Worm (Caenorhabditis elegans) whole organism, young adult: Measurements from ENCODE around the gene unc-44.
A peak's percentile ranks its signal among the peaks of the same experiment; 100 is the strongest.

Experiments
- B0336.3 ChIP-seq: fragments of 200-800 bp; sonication (Bioruptor generic); IDR thresholded peaks from 2 replicates; pipeline ENCODE4 v1.3.6; 2022; ENCODE audit warnings: missing genetic modification characterization, missing compliant biosample characterization
- K12H6.12 ChIP-seq: fragments of 200-800 bp; sonication (Bioruptor generic); optimal IDR thresholded peaks from 2 replicates; lab custom pipeline; 2018; ENCODE audit warnings: mild to moderate bottlenecking, missing genetic modification characterization, missing compliant biosample characterization
- T26A5.8 ChIP-seq: sonication (generic microtip); optimal IDR thresholded peaks from 2 replicates; lab custom pipeline; 2016; ENCODE audit warnings: missing genetic modification characterization, missing compliant biosample characterization
- Y79H2A.3 ChIP-seq: fragments of 200-800 bp; sonication (Bioruptor generic); conservative IDR thresholded peaks from 2 replicates; pipeline ENCODE4 v1.3.6; 2022; ENCODE audit warnings: missing genetic modification reagents, missing genetic modification characterization, missing compliant biosample characterization
- attf-5 ChIP-seq: fragments of 200-800 bp; sonication (Bioruptor generic); optimal IDR thresholded peaks from 2 replicates; lab custom pipeline; 2018; ENCODE audit warnings: mild to moderate bottlenecking, missing genetic modification characterization, missing compliant biosample characterization
- bed-2 ChIP-seq: fragments of 200-800 bp; sonication (Bioruptor generic); IDR thresholded peaks from 2 replicates; pipeline ENCODE4 v1.3.6; 2022; ENCODE audit warnings: missing genetic modification reagents, missing genetic modification characterization, missing compliant biosample characterization
- ccch-3 ChIP-seq: fragments of 200-800 bp; sonication (Bioruptor generic); optimal IDR thresholded peaks from 2 replicates; lab custom pipeline; 2018; ENCODE audit warnings: mild to moderate bottlenecking, missing genetic modification characterization, missing compliant biosample characterization
- cebp-1 ChIP-seq, 2 experiments: fragments of 200-800 bp in 1 of 2; sonication (Bioruptor generic) in 1 of 2; sonication (generic microtip) in 1 of 2; IDR thresholded peaks in 1 of 2; optimal IDR thresholded peaks in 1 of 2; 2 replicates each; pipeline versions ENCODE4 v1.3.6 to Lab custom; 2017 to 2022; ENCODE audit warnings: missing compliant biosample characterization in 2 of 2, missing genetic modification characterization in 2 of 2, mild to moderate bottlenecking in 1 of 2, missing genetic modification reagents in 1 of 2, moderate library complexity in 1 of 2
- ceh-100 ChIP-seq: fragments of 200-800 bp; sonication (Bioruptor generic); IDR thresholded peaks from 2 replicates; pipeline ENCODE4 v1.3.6; 2022; ENCODE audit warnings: missing genetic modification reagents, missing genetic modification characterization, missing compliant biosample characterization
- chd-7 ChIP-seq: sonication (generic microtip); optimal IDR thresholded peaks from 2 replicates; lab custom pipeline; 2016; ENCODE audit warnings: mild to moderate bottlenecking, missing genetic modification characterization, moderate library complexity, missing compliant biosample characterization
- efl-1 ChIP-seq: fragments of 150-350 bp; optimal IDR thresholded peaks from 2 replicates; lab custom pipeline; 2014; ENCODE audit warnings: missing biosample characterization, missing genetic modification reagents, missing genetic modification characterization
- hsf-1 ChIP-seq: fragments of 200-800 bp; sonication (Bioruptor generic); IDR thresholded peaks from 2 replicates; pipeline ENCODE4 v1.3.6; 2022; ENCODE audit warnings: missing genetic modification reagents, missing genetic modification characterization, missing compliant biosample characterization
- let-526 ChIP-seq: fragments of 200-800 bp; sonication (Bioruptor generic); IDR thresholded peaks from 2 replicates; pipeline ENCODE4 v1.3.6; 2022; ENCODE audit warnings: missing genetic modification reagents, missing genetic modification characterization, missing compliant biosample characterization
- lin-35 ChIP-seq, 3 experiments: fragments of 150-350 bp in 2 of 3; sonication (generic microtip) in 1 of 3; optimal IDR thresholded peaks; 2 replicates each; lab custom pipeline; 2014 to 2018; ENCODE audit warnings: missing biosample characterization in 3 of 3, missing genetic modification characterization in 3 of 3, missing genetic modification reagents in 3 of 3
- lin-40 ChIP-seq: sonication (generic microtip); optimal IDR thresholded peaks from 2 replicates; lab custom pipeline; 2016; ENCODE audit warnings: missing genetic modification characterization, mild to moderate bottlenecking, missing compliant biosample characterization, missing genotype, missing genetic modification reagents
- lir-1 ChIP-seq: fragments of 200-800 bp; sonication (Bioruptor generic); conservative IDR thresholded peaks from 2 replicates; pipeline ENCODE4 v1.3.6; 2022; ENCODE audit warnings: missing genetic modification reagents, missing genetic modification characterization, missing compliant biosample characterization
- lsy-27 ChIP-seq: sonication (generic microtip); optimal IDR thresholded peaks from 2 replicates; lab custom pipeline; 2017; ENCODE audit warnings: missing genetic modification characterization, mild to moderate bottlenecking, missing compliant biosample characterization, antibody characterized with exemption, missing genotype, borderline replicate concordance; ENCODE audit not compliant: insufficient read depth
- madf-3 ChIP-seq: fragments of 200-800 bp; sonication (Bioruptor generic); IDR thresholded peaks from 2 replicates; pipeline ENCODE4 v1.3.6; 2022; ENCODE audit warnings: missing genetic modification reagents, missing genetic modification characterization, missing compliant biosample characterization
- madf-6 ChIP-seq: fragments of 200-800 bp; sonication (Bioruptor generic); IDR thresholded peaks from 2 replicates; pipeline ENCODE4 v1.3.6; 2022; ENCODE audit warnings: missing genetic modification reagents, missing genetic modification characterization, missing compliant biosample characterization
- mes-4 ChIP-seq: sonication (generic microtip); optimal IDR thresholded peaks from 2 replicates; lab custom pipeline; 2016; ENCODE audit warnings: missing genotype, missing genetic modification characterization, missing compliant biosample characterization
- nfya-1 ChIP-seq: sonication (generic microtip); optimal IDR thresholded peaks from 2 replicates; lab custom pipeline; 2017; ENCODE audit warnings: antibody characterized with exemption, missing compliant biosample characterization, missing genetic modification characterization, borderline replicate concordance; ENCODE audit not compliant: insufficient read depth
- nfyb-1 ChIP-seq: fragments of 200-800 bp; sonication (Bioruptor generic); IDR thresholded peaks from 2 replicates; pipeline ENCODE4 v1.3.6; 2022; ENCODE audit warnings: missing genetic modification reagents, missing genetic modification characterization, missing compliant biosample characterization
- repo-1 ChIP-seq: sonication (generic microtip); optimal IDR thresholded peaks from 2 replicates; lab custom pipeline; 2017; ENCODE audit warnings: mild to moderate bottlenecking, missing genetic modification characterization, missing compliant biosample characterization
- snpc-1.1 ChIP-seq: sonication (generic microtip); optimal IDR thresholded peaks from 2 replicates; lab custom pipeline; 2017; ENCODE audit warnings: missing genetic modification characterization, mild to moderate bottlenecking, missing compliant biosample characterization, antibody characterized with exemption, moderate library complexity, missing genotype, missing genetic modification reagents; ENCODE audit not compliant: insufficient read depth
- snpc-3.4 ChIP-seq: sonication (generic microtip); optimal IDR thresholded peaks from 2 replicates; lab custom pipeline; 2017; ENCODE audit warnings: missing genetic modification characterization, mild to moderate bottlenecking, missing compliant biosample characterization, antibody characterized with exemption, moderate library complexity, missing genotype, missing genetic modification reagents
- snpc-4 ChIP-seq, 5 experiments: fragments of 150-350 bp in 1 of 5; sonication (generic microtip) in 4 of 5; optimal IDR thresholded peaks; 2 replicates each; lab custom pipeline; 2014 to 2018; ENCODE audit warnings: missing genetic modification characterization in 5 of 5, missing biosample characterization in 3 of 5, antibody characterized with exemption in 2 of 5, mild to moderate bottlenecking in 2 of 5, missing compliant biosample characterization in 2 of 5, missing genotype in 2 of 5, moderate library complexity in 2 of 5, missing genetic modification reagents in 1 of 5
- sptf-2 ChIP-seq: fragments of 200-800 bp; sonication (Bioruptor generic); optimal IDR thresholded peaks from 2 replicates; lab custom pipeline; 2018; ENCODE audit warnings: mild to moderate bottlenecking, missing genetic modification characterization, missing compliant biosample characterization
- tbp1 ChIP-seq: fragments of 200-800 bp; sonication (Bioruptor generic); optimal IDR thresholded peaks from 2 replicates; lab custom pipeline; 2018; ENCODE audit warnings: mild to moderate bottlenecking, missing genetic modification characterization, missing compliant biosample characterization
- ztf-18 ChIP-seq: sonication (generic microtip); optimal IDR thresholded peaks from 2 replicates; lab custom pipeline; 2016; ENCODE audit warnings: missing genotype, mild to moderate bottlenecking, missing genetic modification characterization, missing compliant biosample characterization
- ztf-26 ChIP-seq: sonication (generic microtip); optimal IDR thresholded peaks from 2 replicates; lab custom pipeline; 2017; ENCODE audit warnings: missing genetic modification characterization, missing compliant biosample characterization
- ztf-6 ChIP-seq: fragments of 200-800 bp; sonication (Bioruptor generic); IDR thresholded peaks from 2 replicates; pipeline ENCODE4 v1.3.6; 2022; ENCODE audit warnings: missing genetic modification reagents, missing genetic modification characterization, missing compliant biosample characterization

Gene unc-44

ce11 chrIV:5949964-5950363 lies 25.4 kb upstream of the unc-44 start:
- TF ChIP-seq snpc-3.4 (tag; lab: Kevin White, UChicago): peak; percentile 79
- peak; percentile 87 for TF ChIP-seq snpc-4 (GFP tag; optimal IDR thresholded peaks at IDR 0.05; lab: Kevin White, UChicago)
- peak; percentile 81 to 98 (median 95) for TF ChIP-seq snpc-4 (tag; optimal IDR thresholded peaks at IDR 0.05; lab: Kevin White, UChicago)
- no peak for TF ChIP-seq repo-1
- no peak for TF ChIP-seq ztf-18
- TF ChIP-seq snpc-1.1 (tag; lab: Kevin White, UChicago): peak; percentile 89
- peak; percentile 36 for TF ChIP-seq tbp1 (GFP tag; lab: Kevin White, UChicago)
- TF ChIP-seq, all 124 proteins: peak for 4

- TF ChIP-seq chd-7 (tag; lab: Kevin White, UChicago) (no peak), lin-35 (GFP tag; optimal IDR thresholded peaks at IDR 0.05; lab: Kevin White, UChicago) (peak in 1 of 3 experiments; percentile 36), lin-40 (tag; lab: Kevin White, UChicago) (peak; percentile 32), K12H6.12 (peak; percentile 30)
Observed at ce11 chrIV:5952966-5953365, 22.4 kb upstream of the unc-44 start.

DNA sequence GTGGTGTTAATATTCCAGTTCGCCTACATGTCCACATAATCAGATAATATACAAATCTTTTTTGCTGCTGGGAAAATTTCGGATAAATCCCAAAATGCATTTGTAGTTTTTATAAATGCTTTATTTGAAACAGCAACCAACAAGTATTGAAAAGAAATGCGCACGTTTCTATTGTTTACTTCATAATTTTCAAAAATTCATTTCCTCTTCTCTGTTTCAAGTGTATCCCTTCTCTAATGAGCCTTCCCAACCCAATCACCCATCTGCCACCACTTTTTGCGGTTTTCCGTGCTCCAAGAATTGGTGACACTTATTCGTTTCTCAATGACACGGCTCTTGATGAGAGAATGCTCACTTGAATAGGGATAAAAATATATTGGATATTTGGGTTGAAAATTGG lies 20.6 kb upstream of the unc-44 start:
- TF ChIP-seq attf-5 (GFP tag; lab: Kevin White, UChicago): no peak
- no peak for TF ChIP-seq ceh-100
- TF ChIP-seq nfya-1: no peak
- TF ChIP-seq madf-6 (GFP tag; lab: Robert Waterston, UW): no peak
- TF ChIP-seq hsf-1: no peak
- no peak for TF ChIP-seq chd-7 (tag; lab: Kevin White, UChicago)
- no peak for TF ChIP-seq ccch-3 (GFP tag; lab: Kevin White, UChicago)
- no peak for TF ChIP-seq Y79H2A.3
- no peak for TF ChIP-seq madf-3 (GFP tag; lab: Robert Waterston, UW)
- no peak for TF ChIP-seq bed-2
- no peak for TF ChIP-seq let-526
- TF ChIP-seq B0336.3 (GFP tag; lab: Robert Waterston, UW): no peak
- no peak for TF ChIP-seq lsy-27 (tag; lab: Kevin White, UChicago)
- TF ChIP-seq ztf-6: no peak
- TF ChIP-seq T26A5.8: no peak

DNA sequence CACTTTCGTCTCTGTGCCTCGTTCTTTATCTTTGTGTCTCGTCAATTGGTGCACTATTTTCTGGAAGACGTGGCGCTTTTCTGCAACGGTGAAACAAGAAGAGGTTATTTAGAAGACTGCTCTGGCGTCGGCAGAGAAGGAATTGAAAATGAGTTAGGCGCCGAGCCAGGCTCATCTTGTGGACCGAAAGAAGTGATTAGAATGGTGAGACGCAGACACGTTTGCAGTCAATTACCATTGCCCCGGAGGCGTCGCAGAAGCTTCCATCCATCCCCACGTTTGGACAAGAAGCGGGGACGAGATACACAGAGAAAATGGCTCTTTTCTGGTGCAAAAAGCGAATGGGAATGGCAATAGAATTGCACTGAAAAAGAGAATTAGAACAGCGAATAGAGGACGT lies 15.4 kb upstream of the unc-44 start:
- TF ChIP-seq mes-4 (tag; lab: Kevin White, UChicago): no peak
- TF ChIP-seq efl-1 (GFP tag; lab: Kevin White, UChicago): no peak
- TF ChIP-seq lir-1 (GFP tag; lab: Robert Waterston, UW): no peak
- TF ChIP-seq sptf-2: no peak
- TF ChIP-seq ztf-26: no peak
- no peak for TF ChIP-seq nfyb-1 (GFP tag; lab: Robert Waterston, UW)
- TF ChIP-seq cebp-1 (GFP tag; IDR thresholded peaks at IDR 0.05; lab: Robert Waterston, UW): no peak
- no peak for TF ChIP-seq cebp-1 (tag; optimal IDR thresholded peaks at IDR 0.05; lab: Kevin White, UChicago)
- no peak for TF ChIP-seq B0336.3 (GFP tag; lab: Robert Waterston, UW)
